Fruit fly (Drosophila melanogaster) Kc167 (cell line): Measurements from ENCODE around the gene Rpp20.

Source experiments
- Myc ChIP-seq: fragments of >200 bp; optimal IDR thresholded peaks from 2 replicates; lab custom pipeline; 2017; ENCODE audit warnings: missing external identifiers
- Sin3A ChIP-seq: fragments of >200 bp; optimal IDR thresholded peaks from 2 replicates; lab custom pipeline; 2018; ENCODE audit warnings: missing external identifiers
- h ChIP-seq: fragments of >200 bp; optimal IDR thresholded peaks from 3 replicates; lab custom pipeline; 2018; ENCODE audit warnings: missing external identifiers
- insv ChIP-seq: fragments of >200 bp; optimal IDR thresholded peaks from 3 replicates; lab custom pipeline; 2018; ENCODE audit warnings: missing external identifiers
- psq ChIP-seq: fragments of >200 bp; optimal IDR thresholded peaks from 2 replicates; lab custom pipeline; 2017; ENCODE audit warnings: missing external identifiers
- ttk ChIP-seq: sonication (Bioruptor generic); optimal IDR thresholded peaks from 2 replicates; lab custom pipeline; 2017; ENCODE audit warnings: missing external identifiers

DNA sequence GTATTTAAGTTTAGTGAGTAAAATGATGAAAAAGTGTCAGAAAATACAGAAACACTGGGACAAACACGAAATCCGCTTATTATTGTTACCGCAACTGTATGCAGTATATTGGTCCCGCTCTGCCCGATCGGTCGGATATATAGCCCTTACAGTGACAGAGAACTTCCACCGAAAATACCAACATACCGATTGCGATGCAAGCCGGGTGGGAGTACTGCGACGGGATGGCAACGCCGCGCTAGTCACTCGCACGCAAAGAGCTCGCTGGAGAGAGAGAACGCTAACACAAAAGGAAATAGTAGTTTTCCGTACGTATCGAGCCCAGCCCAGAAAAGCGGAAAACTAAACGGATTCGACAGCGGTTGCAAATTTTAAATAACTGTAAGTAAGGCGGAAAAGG lies 47.4 kb upstream of the Rpp20 start, which contains the start of gene Cdc42:
- TF ChIP-seq Sin3A: no peak
- TF ChIP-seq psq (lab: Kevin White, UChicago): no peak
- TF ChIP-seq Myc (lab: Kevin White, UChicago): no peak
- no peak for TF ChIP-seq h (lab: Kevin White, UChicago)
- no peak for TF ChIP-seq insv
- no peak for TF ChIP-seq ttk (lab: Kevin White, UChicago)
